Worm (Caenorhabditis elegans): Measurements from ENCODE around the gene trxr-2.

The trxr-2 gene

DNA sequence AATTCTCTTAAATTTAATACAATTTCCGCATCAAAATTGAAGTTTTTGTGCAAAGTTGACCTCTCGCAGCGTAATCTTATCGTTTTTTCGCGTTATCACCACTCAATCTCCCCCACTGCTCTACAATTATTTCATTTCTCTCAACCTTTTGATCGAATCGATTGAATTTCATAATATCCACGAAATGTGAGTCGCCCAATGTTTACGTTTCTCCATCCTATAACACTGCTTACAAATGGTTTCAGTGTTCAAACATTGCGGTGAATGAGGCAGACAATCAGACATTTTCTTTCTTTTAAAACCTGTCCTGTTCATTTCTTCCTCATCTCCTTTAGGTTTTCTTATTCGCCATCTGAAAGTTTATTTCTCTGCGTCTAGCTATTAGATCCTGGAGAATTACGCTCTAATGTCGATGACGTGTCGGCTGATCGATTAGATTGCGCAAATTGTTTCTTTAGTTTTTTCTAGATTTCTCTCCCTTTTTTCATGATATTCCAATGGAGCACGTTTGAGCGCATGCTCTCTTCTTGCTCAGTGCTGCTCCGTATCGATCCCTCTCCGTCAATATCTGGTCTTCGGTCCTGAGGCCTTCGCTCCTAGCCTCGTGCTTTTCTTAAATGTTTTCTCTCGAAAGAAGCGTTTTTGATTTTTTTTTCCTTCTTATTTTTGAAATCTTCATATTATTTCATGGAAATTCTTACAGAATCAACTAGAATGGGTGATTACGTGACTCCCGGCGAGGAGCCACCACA lies 8.5 kb upstream of the trxr-2 start, which contains the start of gene unc-32:
unc-32 (plus strand) TSS at position 702 of the 752 bp plus-strand sequence.
- TF ChIP-seq nhr-237 (tag; optimal IDR thresholded peaks at IDR 0.05) (no peak), mab-9 (GFP tag; IDR thresholded peaks at IDR 0.05) (no peak), mdl-1 (tag; optimal IDR thresholded peaks at IDR 0.05) (peak in 1 of 2 experiments; percentile 18), C04F5.9 (tag; optimal IDR thresholded peaks at IDR 0.05) (peak; percentile 56), efl-1 (optimal IDR thresholded peaks at IDR 0.05) (peak; percentile 39 to 40), efl-1 (GFP tag; optimal IDR thresholded peaks at IDR 0.05 in 1 of 2) (peak; percentile 35 to 37), dpl-1 (GFP tag; optimal IDR thresholded peaks at IDR 0.05) (peak in 2 of 3 experiments; percentile 36 to 40), lin-39 (tag; optimal IDR thresholded peaks at IDR 0.05) (no peak), dsc-1 (tag; optimal IDR thresholded peaks at IDR 0.05) (peak; percentile 41), lin-14 (GFP tag; optimal IDR thresholded peaks at IDR 0.05) (peak; percentile 84), nhr-85 (tag) (peak; percentile 37), lir-3 (tag; optimal IDR thresholded peaks at IDR 0.05; ENCODE audit: poor library complexity) (no peak), nhr-19 (GFP tag; conservative IDR thresholded peaks at IDR 0.05) (no peak), efl-3 (GFP tag; optimal IDR thresholded peaks at IDR 0.05) (no peak), unc-62 (GFP tag; optimal IDR thresholded peaks at IDR 0.05) (no peak), ztf-11 (tag; optimal IDR thresholded peaks at IDR 0.05) (no peak), unc-86 (tag; optimal IDR thresholded peaks at IDR 0.05) (peak; percentile 40), grh-1 (GFP tag; IDR thresholded peaks at IDR 0.05) (no peak), hlh-4 (tag; optimal IDR thresholded peaks at IDR 0.05) (no peak), nhr-71 (tag; optimal IDR thresholded peaks at IDR 0.05) (peak; percentile 65), zip-4 (GFP tag; optimal IDR thresholded peaks at IDR 0.05) (peak; percentile 1), fos-1 (tag; optimal IDR thresholded peaks at IDR 0.05) (peak; percentile 11), fkh-10 (GFP tag; optimal IDR thresholded peaks at IDR 0.05) (peak; percentile 33), nhr-47 (tag; optimal IDR thresholded peaks at IDR 0.05) (peak; percentile 44), skn-1 (tag; optimal IDR thresholded peaks at IDR 0.05) (peak; percentile 50), ceh-90 (tag; optimal IDR thresholded peaks at IDR 0.05) (no peak), F16B12.6 (tag; optimal IDR thresholded peaks at IDR 0.05) (no peak), snu-23 (GFP tag; optimal IDR thresholded peaks at IDR 0.05) (peak; percentile 56), tbx-2 (tag; optimal IDR thresholded peaks at IDR 0.05) (peak; percentile 21), egl-13 (tag; optimal IDR thresholded peaks at IDR 0.05) (no peak), lin-15B (tag; optimal IDR thresholded peaks at IDR 0.05) (peak; percentile 58), nhr-20 (tag; optimal IDR thresholded peaks at IDR 0.05) (peak; percentile 4), elt-3 (tag; optimal IDR thresholded peaks at IDR 0.05) (no peak), fkh-8 (tag; optimal IDR thresholded peaks at IDR 0.05) (peak; percentile 80), lin-35 (GFP tag; optimal IDR thresholded peaks at IDR 0.05) (peak; percentile 41 to 47), lsy-2 (tag; optimal IDR thresholded peaks at IDR 0.05) (peak; percentile 19 to 70), xbp-1 (tag; optimal IDR thresholded peaks at IDR 0.05) (peak; percentile 28), ama-1 (optimal IDR thresholded peaks at IDR 0.05) (no peak), mep-1 (tag; optimal IDR thresholded peaks at IDR 0.05) (peak; percentile 63), swsn-7 (tag; optimal IDR thresholded peaks at IDR 0.05) (peak; percentile 35), ceh-82 (tag; optimal IDR thresholded peaks at IDR 0.05) (peak in 2 of 3 experiments; percentile 26 to 72)

DNA sequence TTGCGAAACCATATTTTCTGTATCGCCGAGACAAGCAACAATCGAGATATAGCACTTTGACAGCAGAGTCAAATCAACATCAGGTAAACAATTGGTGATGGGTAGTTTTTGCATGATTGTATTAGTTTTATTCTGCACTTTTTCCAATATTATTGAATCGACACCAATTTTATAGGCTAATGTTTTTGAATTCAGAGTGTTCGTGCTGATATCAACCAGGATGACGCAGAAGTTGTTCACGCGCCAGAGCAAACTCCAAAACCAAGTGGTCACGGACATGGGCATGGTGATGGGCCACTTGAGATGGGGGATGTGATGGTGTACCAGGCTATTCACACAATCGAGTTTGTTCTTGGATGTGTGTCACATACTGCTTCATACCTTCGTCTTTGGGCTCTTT lies 3.4 kb upstream of the trxr-2 start:
- TF ChIP-seq nhr-77 (tag; optimal IDR thresholded peaks at IDR 0.05) = no peak
- no peak for TF ChIP-seq nhr-237 (tag; optimal IDR thresholded peaks at IDR 0.05)
- no peak for TF ChIP-seq tbx-2 (tag; optimal IDR thresholded peaks at IDR 0.05)
- TF ChIP-seq nhr-12 (tag; optimal IDR thresholded peaks at IDR 0.05) = no peak
- no peak for TF ChIP-seq nhr-71 (tag; optimal IDR thresholded peaks at IDR 0.05)
